Fruit fly (Drosophila melanogaster): ENCODE measurements around the gene rtp.

The rtp gene

dm6 chr3R:5263311-5264250 is 26.5 kb upstream of the rtp start (continued):
- TF ChIP-seq pan (optimal IDR thresholded peaks at IDR 0.05) (peak in 1 of 2 experiments; percentile 23), pan (GFP tag; optimal IDR thresholded peaks at IDR 0.05 in 1 of 2, IDR thresholded peaks at IDR 0.05 in 1 of 2) (peak in 1 of 2 experiments; percentile 75), Fer1 (GFP tag; optimal IDR thresholded peaks at IDR 0.05) (peak; percentile 85), CG43689 (GFP tag; IDR thresholded peaks at IDR 0.05) (0 out of 2 replicates have a peak, but pooled peaks have one; percentile 42), CG3995 (GFP tag; optimal IDR thresholded peaks at IDR 0.05) (no peak), Xrp1 (GFP tag; IDR thresholded peaks at IDR 0.05) (peak; percentile 74), pzg (GFP tag; optimal IDR thresholded peaks at IDR 0.05) (peak; percentile 0), BtbVII (GFP tag; optimal IDR thresholded peaks at IDR 0.05) (peak; percentile 89), chn (GFP tag; optimal IDR thresholded peaks at IDR 0.05) (peak; percentile 11), H2.0 (GFP tag; IDR thresholded peaks at IDR 0.05) (peak; percentile 47; the same call in 1 of the 2 replicates), CoRest (tag; optimal IDR thresholded peaks at IDR 0.05) (peak; percentile 94), h (optimal IDR thresholded peaks at IDR 0.05) (no peak), CG15601 (tag; optimal IDR thresholded peaks at IDR 0.05) (peak; percentile 73), CG1832 (GFP tag; optimal IDR thresholded peaks at IDR 0.05) (no peak), CG11695 (GFP tag; IDR thresholded peaks at IDR 0.05) (peak; percentile 90), lilli (GFP tag; optimal IDR thresholded peaks at IDR 0.05) (peak; percentile 43), CG12744 (GFP tag; optimal IDR thresholded peaks at IDR 0.05) (no peak), CG33557 (GFP tag; optimal IDR thresholded peaks at IDR 0.05) (peak; percentile 72), twi (tag; optimal IDR thresholded peaks at IDR 0.05) (peak; percentile 80), Asciz (GFP tag; optimal IDR thresholded peaks at IDR 0.05) (peak; percentile 87), Optix (GFP tag; IDR thresholded peaks at IDR 0.05) (peak; percentile 43; the same call in 1 of the 3 replicates), CG13296 (GFP tag; optimal IDR thresholded peaks at IDR 0.05) (peak; percentile 93), grau (tag; optimal IDR thresholded peaks at IDR 0.05) (peak; percentile 91), trem (tag; optimal IDR thresholded peaks at IDR 0.05) (peak; percentile 76), Dll (GFP tag; IDR thresholded peaks at IDR 0.05; ENCODE audit: partially characterized antibody) (0 out of 4 replicates have a peak, but pooled peaks have one; percentile 29), fd102C (GFP tag; optimal IDR thresholded peaks at IDR 0.05) (no peak), BEAF-32 (GFP tag; optimal IDR thresholded peaks at IDR 0.05) (no peak), lbe (GFP tag; optimal IDR thresholded peaks at IDR 0.05) (no peak), Scr (GFP tag; IDR thresholded peaks at IDR 0.05; ENCODE audit: partially characterized antibody) (no peak), lmd (GFP tag; IDR thresholded peaks at IDR 0.05) (peak; percentile 88; the same call in 1 of the 2 replicates), ap (GFP tag; IDR thresholded peaks at IDR 0.05) (peak; percentile 66), Hey (tag; optimal IDR thresholded peaks at IDR 0.05) (peak; percentile 92), sim (GFP tag; IDR thresholded peaks at IDR 0.05) (no peak), Poxn (GFP tag; IDR thresholded peaks at IDR 0.05) (peak; percentile 42; the same call in 1 of the 2 replicates), Hr3 (GFP tag; optimal IDR thresholded peaks at IDR 0.05) (peak; percentile 89), sd (tag; optimal IDR thresholded peaks at IDR 0.05) (peak; percentile 98), NC2α (GFP tag; optimal IDR thresholded peaks at IDR 0.05) (no peak), CG6813 (GFP tag; optimal IDR thresholded peaks at IDR 0.05) (peak; percentile 87), CG10321 (GFP tag; IDR thresholded peaks at IDR 0.05) (peak; percentile 71; the same call in 1 of the 2 replicates), CG3847 (GFP tag; IDR thresholded peaks at IDR 0.05) (peak; percentile 82), CG15073 (GFP tag; optimal IDR thresholded peaks at IDR 0.05) (no peak), Rx (GFP tag; IDR thresholded peaks at IDR 0.05) (peak; percentile 42; the same call in 1 of the 2 replicates), CG9932 (GFP tag; IDR thresholded peaks at IDR 0.05) (peak; percentile 55; the same call in 1 of the 2 replicates), ara (GFP tag; IDR thresholded peaks at IDR 0.05) (peak; percentile 66), CG6854 (GFP tag; optimal IDR thresholded peaks at IDR 0.05) (peak; percentile 89), knrl (GFP tag; IDR thresholded peaks at IDR 0.05; ENCODE audit: partially characterized antibody) (no peak), ase (GFP tag; IDR thresholded peaks at IDR 0.05) (peak; percentile 68; the same call in 2 of the 3 replicates), gcm2 (GFP tag; optimal IDR thresholded peaks at IDR 0.05) (peak; percentile 11)
